Worm (Caenorhabditis elegans) whole organism, mixed stage, embryonic: ENCODE measurements around the gene spp-26.

Experiments
- blmp-1 ChIP-seq: fragments of 150-350 bp; optimal IDR thresholded peaks from 2 replicates; lab custom pipeline; 2014; ENCODE audit warnings: missing biosample characterization, missing genetic modification characterization
- flh-1 ChIP-seq: fragments of 200-800 bp; sonication (Bioruptor generic); optimal IDR thresholded peaks from 2 replicates; lab custom pipeline; 2018; ENCODE audit warnings: mild to moderate bottlenecking, missing genetic modification characterization, moderate library complexity, missing compliant biosample characterization
- lsy-2 ChIP-seq: fragments of 150-350 bp; optimal IDR thresholded peaks from 2 replicates; lab custom pipeline; 2014; ENCODE audit warnings: missing biosample characterization, missing genetic modification characterization
- nhr-28 ChIP-seq: fragments of 150-350 bp; optimal IDR thresholded peaks from 2 replicates; lab custom pipeline; 2014; ENCODE audit warnings: missing biosample characterization, missing genetic modification characterization
- unc-39 ChIP-seq: fragments of 150-350 bp; optimal IDR thresholded peaks from 2 replicates; lab custom pipeline; 2014; ENCODE audit warnings: missing biosample characterization, missing genetic modification characterization
- unc-62 ChIP-seq: fragments of 150-350 bp; optimal IDR thresholded peaks from 2 replicates; lab custom pipeline; 2014; ENCODE audit warnings: missing biosample characterization, missing genetic modification reagents, missing genetic modification characterization
- ztf-11 ChIP-seq: fragments of 150-350 bp; optimal IDR thresholded peaks from 2 replicates; lab custom pipeline; 2014; ENCODE audit warnings: missing biosample characterization, missing genetic modification characterization

DNA sequence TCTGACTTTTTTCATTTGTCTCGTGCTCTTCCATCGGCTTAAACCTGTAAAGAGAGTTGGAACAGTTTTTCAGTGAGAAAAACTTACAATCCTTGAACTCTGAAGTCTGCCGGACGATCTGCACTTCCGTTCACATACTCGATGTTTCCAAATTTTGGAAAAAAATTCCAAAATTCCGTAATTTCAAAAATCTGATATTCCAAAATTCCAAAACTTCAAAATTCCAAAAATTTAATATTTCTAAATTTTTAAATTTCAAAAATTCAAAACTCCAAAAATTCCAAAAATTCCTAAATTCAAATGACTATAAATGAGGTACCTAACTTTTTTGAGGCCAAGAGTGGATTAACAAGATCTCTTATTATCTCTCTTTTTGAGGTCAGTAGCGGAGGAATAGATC is 17.6 kb upstream of the spp-26 start, which contains the start of gene EGAP9.4:
- no peak for TF ChIP-seq ztf-11 (tag; lab: Kevin White, UChicago)
- no peak for TF ChIP-seq nhr-28
- TF ChIP-seq unc-39 (tag; lab: Kevin White, UChicago) = no peak
- no peak for TF ChIP-seq blmp-1 (tag; lab: Kevin White, UChicago)
- TF ChIP-seq unc-62 (GFP tag; lab: Kevin White, UChicago) = no peak
- no peak for TF ChIP-seq flh-1 (GFP tag; lab: Kevin White, UChicago)
- TF ChIP-seq lsy-2 (tag; lab: Kevin White, UChicago) = no peak
